Worm (Caenorhabditis elegans): ENCODE data around the gene C16C8.8.

Gene C16C8.8

ce11 chrII:3473744-3474143 is 12.3 kb upstream of the C16C8.8 start, which contains the start of gene sdz-32:
sdz-32 (plus strand) TSS chrII:3474044.
- no peak for TF ChIP-seq aly-2 (tag; optimal IDR thresholded peaks at IDR 0.05)
- no peak for TF ChIP-seq unc-39 (tag; optimal IDR thresholded peaks at IDR 0.05)
- TF ChIP-seq nhr-21 (tag; optimal IDR thresholded peaks at IDR 0.05): no peak
- TF ChIP-seq lin-13 (GFP tag; optimal IDR thresholded peaks at IDR 0.05): no peak
- TF ChIP-seq ceh-82 (tag; optimal IDR thresholded peaks at IDR 0.05): no peak
- TF ChIP-seq nhr-11 (tag; optimal IDR thresholded peaks at IDR 0.05): no peak
- no peak for TF ChIP-seq lin-39 (tag; optimal IDR thresholded peaks at IDR 0.05)
- no peak for TF ChIP-seq snpc-4 (tag; optimal IDR thresholded peaks at IDR 0.05)
- TF ChIP-seq nhr-77 (tag; optimal IDR thresholded peaks at IDR 0.05): no peak
- no peak for TF ChIP-seq dmd-4 (tag; optimal IDR thresholded peaks at IDR 0.05)
- TF ChIP-seq nhr-129 (tag; optimal IDR thresholded peaks at IDR 0.05): no peak
- no peak for TF ChIP-seq egl-27 (tag; optimal IDR thresholded peaks at IDR 0.05)
- TF ChIP-seq nhr-6 (tag; optimal IDR thresholded peaks at IDR 0.05): no peak
- no peak for TF ChIP-seq ceh-16 (tag; optimal IDR thresholded peaks at IDR 0.05)
- no peak for TF ChIP-seq alr-1 (tag; optimal IDR thresholded peaks at IDR 0.05)
- no peak for TF ChIP-seq zag-1 (tag; optimal IDR thresholded peaks at IDR 0.05)

ce11 chrII:3472817-3473216 is 11.3 kb upstream of the C16C8.8 start, which contains the start of gene Y49F6B.6:
Y49F6B.6 (plus strand) TSS chrII:3473117.
- TF ChIP-seq nhr-237 (tag; optimal IDR thresholded peaks at IDR 0.05): no peak
- TF ChIP-seq dmd-4 (tag; optimal IDR thresholded peaks at IDR 0.05): no peak
- TF ChIP-seq nhr-77 (tag; optimal IDR thresholded peaks at IDR 0.05): no peak
- TF ChIP-seq nhr-12 (tag; optimal IDR thresholded peaks at IDR 0.05): no peak
- TF ChIP-seq unc-39 (tag; optimal IDR thresholded peaks at IDR 0.05): no peak
- no peak for TF ChIP-seq ceh-16 (tag; optimal IDR thresholded peaks at IDR 0.05)
- no peak for TF ChIP-seq F13H6.1 (tag; optimal IDR thresholded peaks at IDR 0.05)
- TF ChIP-seq ZK546.5 (tag; optimal IDR thresholded peaks at IDR 0.05): no peak
- no peak for TF ChIP-seq nhr-6 (tag; optimal IDR thresholded peaks at IDR 0.05)
- no peak for TF ChIP-seq gmeb-1 (tag; optimal IDR thresholded peaks at IDR 0.05)
- no peak for TF ChIP-seq lsy-2 (tag; optimal IDR thresholded peaks at IDR 0.05)
- no peak for TF ChIP-seq sma-9 (GFP tag; optimal IDR thresholded peaks at IDR 0.05)
- no peak for TF ChIP-seq sma-9 (tag; optimal IDR thresholded peaks at IDR 0.05)
- TF ChIP-seq mab-5 (tag; optimal IDR thresholded peaks at IDR 0.05): no peak
- no peak for TF ChIP-seq ceh-82 (tag; optimal IDR thresholded peaks at IDR 0.05)
- no peak for TF ChIP-seq alr-1 (tag; optimal IDR thresholded peaks at IDR 0.05)
- no peak for TF ChIP-seq ztf-11 (tag; optimal IDR thresholded peaks at IDR 0.05)
- no peak for TF ChIP-seq nhr-25 (tag; optimal IDR thresholded peaks at IDR 0.05)

ce11 chrII:3472316-3472715 is 10.8 kb upstream of the C16C8.8 start, which contains the start of gene Y49F6B.12:
Y49F6B.12 (minus strand) TSS chrII:3472416.
- TF ChIP-seq nhr-77 (tag; optimal IDR thresholded peaks at IDR 0.05): no peak

- TF ChIP-seq nhr-6 (tag; optimal IDR thresholded peaks at IDR 0.05) (no peak), C34F6.9 (tag; optimal IDR thresholded peaks at IDR 0.05) (no peak), snpc-4 (tag; optimal IDR thresholded peaks at IDR 0.05) (no peak), nhr-237 (tag; optimal IDR thresholded peaks at IDR 0.05) (no peak), mdl-1 (tag; optimal IDR thresholded peaks at IDR 0.05) (no peak), unc-39 (tag; optimal IDR thresholded peaks at IDR 0.05) (no peak), lsy-2 (tag; optimal IDR thresholded peaks at IDR 0.05) (no peak), sma-3 (GFP tag; optimal IDR thresholded peaks at IDR 0.05) (no peak), R02D3.7 (tag; optimal IDR thresholded peaks at IDR 0.05) (no peak), nhr-25 (tag; optimal IDR thresholded peaks at IDR 0.05) (no peak), gmeb-1 (tag; optimal IDR thresholded peaks at IDR 0.05) (no peak), nhr-129 (tag; optimal IDR thresholded peaks at IDR 0.05) (no peak), alr-1 (tag; optimal IDR thresholded peaks at IDR 0.05) (no peak), nhr-10 (tag; optimal IDR thresholded peaks at IDR 0.05) (no peak), sma-9 (GFP tag; optimal IDR thresholded peaks at IDR 0.05) (no peak), sma-9 (tag; optimal IDR thresholded peaks at IDR 0.05) (no peak), unc-55 (GFP tag; optimal IDR thresholded peaks at IDR 0.05) (no peak), ztf-11 (tag; optimal IDR thresholded peaks at IDR 0.05) (no peak)
These were observed 10.1 kb upstream of the C16C8.8 start, which contains the start of gene Y49F6B.13 for ce11 chrII:3471603-3472002. Y49F6B.13 (minus strand) TSS chrII:3471703.

- no peak for TF ChIP-seq unc-55 (GFP tag; optimal IDR thresholded peaks at IDR 0.05)
- TF ChIP-seq F13H6.1 (tag; optimal IDR thresholded peaks at IDR 0.05): no peak
- no peak for TF ChIP-seq nhr-6 (tag; optimal IDR thresholded peaks at IDR 0.05)
- TF ChIP-seq nhr-21 (tag; optimal IDR thresholded peaks at IDR 0.05): no peak
- no peak for TF ChIP-seq C34F6.9 (tag; optimal IDR thresholded peaks at IDR 0.05)
- no peak for TF ChIP-seq elt-3 (tag; optimal IDR thresholded peaks at IDR 0.05)
- no peak for TF ChIP-seq lsy-2 (tag; optimal IDR thresholded peaks at IDR 0.05)
- TF ChIP-seq ama-1 (optimal IDR thresholded peaks at IDR 0.05): no peak
- no peak for TF ChIP-seq blmp-1 (tag; optimal IDR thresholded peaks at IDR 0.05; ENCODE audit: insufficient read depth)
- TF ChIP-seq fos-1 (tag; optimal IDR thresholded peaks at IDR 0.05): no peak
- TF ChIP-seq nhr-77 (tag; optimal IDR thresholded peaks at IDR 0.05): no peak
- no peak for TF ChIP-seq ztf-4 (tag; optimal IDR thresholded peaks at IDR 0.05)
- TF ChIP-seq zag-1 (tag; optimal IDR thresholded peaks at IDR 0.05): no peak
- TF ChIP-seq nhr-23 (tag; optimal IDR thresholded peaks at IDR 0.05): no peak
These were observed 9.1 kb upstream of the C16C8.8 start, which contains the start of gene Y49F6B.20 for ce11 chrII:3470549-3470948. Y49F6B.20 (minus strand) TSS chrII:3470649.

Measured in whole organism, L2 larva.